Fruit fly (Drosophila melanogaster) whole organism, embryonic: ENCODE results near the gene CG13454.

Source experiments
- Adf1 ChIP-seq: fragments of 200-800 bp; sonication (Bioruptor generic); IDR thresholded peaks from 2 replicates; pipeline ENCODE4 v1.3.6; 2022; ENCODE audit warnings: missing biosample characterization, missing genetic modification characterization
- Antp ChIP-seq: fragments of 200-800 bp; sonication (Bioruptor generic); optimal IDR thresholded peaks from 3 replicates; lab custom pipeline; 2016; ENCODE audit warnings: missing biosample characterization, missing genetic modification characterization
- Atf-2 ChIP-seq: fragments of 200-800 bp; sonication (Bioruptor generic); optimal IDR thresholded peaks from 2 replicates; lab custom pipeline; 2016; ENCODE audit warnings: missing biosample characterization, missing genetic modification characterization
- B-H1 ChIP-seq: fragments of 200-800 bp; sonication (Bioruptor generic); IDR thresholded peaks from 3 replicates; pipeline ENCODE4 v1.3.6; 2022; ENCODE audit warnings: missing biosample characterization, missing genetic modification characterization
- CG11560 ChIP-seq: fragments of 200-800 bp; sonication (Bioruptor generic); IDR thresholded peaks from 3 replicates; pipeline ENCODE4 v1.3.6; 2022; ENCODE audit warnings: missing biosample characterization, missing genetic modification characterization
- CG15011 ChIP-seq: fragments of 200-800 bp; sonication (Bioruptor generic); optimal IDR thresholded peaks from 3 replicates; lab custom pipeline; 2018; ENCODE audit warnings: missing biosample characterization, mild to moderate bottlenecking, missing genetic modification characterization
- CG15601 ChIP-seq: fragments of 200-800 bp; sonication (Bioruptor generic); optimal IDR thresholded peaks from 3 replicates; lab custom pipeline; 2019; ENCODE audit warnings: missing biosample characterization, mild to moderate bottlenecking, missing genetic modification characterization, moderate library complexity
- CG1603 ChIP-seq: fragments of 200-800 bp; sonication (Bioruptor generic); optimal IDR thresholded peaks from 2 replicates; lab custom pipeline; 2019; ENCODE audit warnings: missing biosample characterization, mild to moderate bottlenecking, missing genetic modification characterization, moderate library complexity
- CG16813 ChIP-seq: fragments of 200-800 bp; sonication (Bioruptor generic); IDR thresholded peaks from 3 replicates; pipeline ENCODE4 v1.3.6; 2022; ENCODE audit warnings: missing biosample characterization, missing genetic modification characterization; ENCODE audit not compliant: partially characterized antibody
- CG17912 ChIP-seq: fragments of 200-800 bp; sonication (Bioruptor generic); optimal IDR thresholded peaks from 2 replicates; lab custom pipeline; 2018; ENCODE audit warnings: missing biosample characterization, mild to moderate bottlenecking, missing genetic modification characterization
- CG18011 ChIP-seq: fragments of 200-800 bp; sonication (Bioruptor generic); optimal IDR thresholded peaks from 2 replicates; lab custom pipeline; 2017; ENCODE audit warnings: missing biosample characterization, missing genetic modification characterization, mild to moderate bottlenecking, moderate library complexity, missing genotype
- CG32767 ChIP-seq: fragments of 200-800 bp; sonication (Bioruptor generic); IDR thresholded peaks from 2 replicates; pipeline ENCODE4 v1.3.6; 2022; ENCODE audit warnings: missing biosample characterization, missing genetic modification characterization
- CG4424 ChIP-seq: fragments of 200-800 bp; sonication (Bioruptor generic); optimal IDR thresholded peaks from 3 replicates; lab custom pipeline; 2016; ENCODE audit warnings: missing biosample characterization, missing genetic modification characterization
- CG4617 ChIP-seq: fragments of 200-800 bp; sonication (Bioruptor generic); optimal IDR thresholded peaks from 3 replicates; lab custom pipeline; 2016; ENCODE audit warnings: missing biosample characterization, missing genetic modification characterization, borderline replicate concordance
- CG4820 ChIP-seq: fragments of 200-800 bp; sonication (Bioruptor generic); optimal IDR thresholded peaks from 3 replicates; lab custom pipeline; 2016; ENCODE audit warnings: missing biosample characterization, missing genetic modification characterization
- CG5180 ChIP-seq: fragments of 200-800 bp; sonication (Bioruptor generic); optimal IDR thresholded peaks from 3 replicates; lab custom pipeline; 2017; ENCODE audit warnings: missing biosample characterization, missing genetic modification characterization, mild to moderate bottlenecking, moderate library complexity, missing genetic modification reagents
- CG5953 ChIP-seq: fragments of 200-800 bp; sonication (Bioruptor generic); IDR thresholded peaks from 2 replicates; pipeline ENCODE4 v1.3.6; 2022; ENCODE audit warnings: missing biosample characterization, missing genetic modification characterization
- CG7745 ChIP-seq: fragments of 200-800 bp; sonication (Bioruptor generic); optimal IDR thresholded peaks from 2 replicates; lab custom pipeline; 2018; ENCODE audit warnings: missing biosample characterization, mild to moderate bottlenecking, missing genetic modification characterization, moderate library complexity
- CG7839 ChIP-seq: fragments of 200-800 bp; sonication (Bioruptor generic); optimal IDR thresholded peaks from 3 replicates; lab custom pipeline; 2018; ENCODE audit warnings: missing biosample characterization, mild to moderate bottlenecking, missing genetic modification characterization, moderate library complexity
- CG8359 ChIP-seq: fragments of 200-800 bp; sonication (Bioruptor generic); optimal IDR thresholded peaks from 2 replicates; lab custom pipeline; 2017; ENCODE audit warnings: missing biosample characterization, mild to moderate bottlenecking, missing genetic modification characterization, borderline replicate concordance
- CG8388 ChIP-seq: fragments of 200-800 bp; sonication (Bioruptor generic); optimal IDR thresholded peaks from 2 replicates; lab custom pipeline; 2019; ENCODE audit warnings: missing biosample characterization, mild to moderate bottlenecking, missing genetic modification characterization, moderate library complexity
- CoRest ChIP-seq: fragments of 200-800 bp; sonication (Bioruptor generic); optimal IDR thresholded peaks from 3 replicates; lab custom pipeline; 2018; ENCODE audit warnings: missing biosample characterization, mild to moderate bottlenecking, missing genetic modification characterization, moderate library complexity
- Dad ChIP-seq: fragments of 200-800 bp; sonication (Bioruptor generic); optimal IDR thresholded peaks from 3 replicates; lab custom pipeline; 2016; ENCODE audit warnings: missing biosample characterization, missing genetic modification characterization
- Dfd ChIP-seq, 2 experiments: fragments of >200 bp; optimal IDR thresholded peaks; 2 replicates each; lab custom pipeline; 2017; ENCODE audit warnings: missing biosample characterization in 2 of 2, missing genetic modification characterization in 2 of 2
- Elba2 ChIP-seq: fragments of 200-800 bp; sonication (Bioruptor generic); optimal IDR thresholded peaks from 3 replicates; lab custom pipeline; 2016; ENCODE audit warnings: missing biosample characterization, missing genetic modification characterization
- Fer2 ChIP-seq: fragments of 200-800 bp; sonication (Bioruptor generic); optimal IDR thresholded peaks from 2 replicates; lab custom pipeline; 2018; ENCODE audit warnings: missing biosample characterization, mild to moderate bottlenecking, missing genetic modification characterization, moderate library complexity
- GATAe ChIP-seq: fragments of 200-800 bp; sonication (Bioruptor generic); conservative IDR thresholded peaks from 2 replicates; pipeline ENCODE4 v1.3.6; 2022; ENCODE audit warnings: missing biosample characterization, missing genetic modification characterization
- HLH3B ChIP-seq: fragments of 200-800 bp; sonication (Bioruptor generic); IDR thresholded peaks from 2 replicates; pipeline ENCODE4 v1.3.6; 2022; ENCODE audit warnings: missing biosample characterization, missing genetic modification characterization
- Pdp1 ChIP-seq, 2 experiments: fragments of 200-800 bp; sonication (Bioruptor generic); optimal IDR thresholded peaks; 3 replicates each; lab custom pipeline; 2016; ENCODE audit warnings: missing biosample characterization in 2 of 2, missing genetic modification characterization in 2 of 2, mild to moderate bottlenecking in 1 of 2, moderate library complexity in 1 of 2
- Taf1 ChIP-seq: fragments of 200-800 bp; sonication (Bioruptor generic); IDR thresholded peaks from 2 replicates; pipeline ENCODE4 v1.3.6; 2022; ENCODE audit warnings: missing biosample characterization, missing genetic modification characterization
- Xbp1 ChIP-seq: fragments of 200-800 bp; sonication (Bioruptor generic); optimal IDR thresholded peaks from 3 replicates; lab custom pipeline; 2016; ENCODE audit warnings: missing biosample characterization, mild to moderate bottlenecking, missing genetic modification characterization
- Xrp1 ChIP-seq: fragments of 200-800 bp; sonication (Bioruptor generic); IDR thresholded peaks from 2 replicates; pipeline ENCODE4 v1.3.6; 2022; ENCODE audit warnings: missing biosample characterization, missing genetic modification characterization
- ab ChIP-seq: fragments of 200-800 bp; sonication (Bioruptor generic); optimal IDR thresholded peaks from 2 replicates; lab custom pipeline; 2016; ENCODE audit warnings: missing biosample characterization, missing genetic modification characterization
- aop ChIP-seq: fragments of 200-800 bp; sonication (Bioruptor generic); IDR thresholded peaks from 2 replicates; pipeline ENCODE4 v1.3.6; 2022; ENCODE audit warnings: missing biosample characterization, missing genetic modification characterization
- emc ChIP-seq: fragments of 200-800 bp; sonication (Bioruptor generic); optimal IDR thresholded peaks from 2 replicates; lab custom pipeline; 2016; ENCODE audit warnings: missing biosample characterization, missing genetic modification characterization
- exex ChIP-seq: fragments of 200-800 bp; sonication (Bioruptor generic); optimal IDR thresholded peaks from 4 replicates; lab custom pipeline; 2018; ENCODE audit warnings: missing biosample characterization, mild to moderate bottlenecking, missing genetic modification characterization, moderate library complexity
- fd64A ChIP-seq: fragments of 200-800 bp; sonication (Bioruptor generic); optimal IDR thresholded peaks from 3 replicates; lab custom pipeline; 2018; ENCODE audit warnings: missing biosample characterization, mild to moderate bottlenecking, missing genetic modification characterization
- gce ChIP-seq: fragments of 200-800 bp; sonication (Bioruptor generic); IDR thresholded peaks from 3 replicates; pipeline ENCODE4 v1.3.6; 2022; ENCODE audit warnings: missing biosample characterization, missing genetic modification characterization
- grau ChIP-seq: fragments of 200-800 bp; optimal IDR thresholded peaks from 3 replicates; lab custom pipeline; 2019; ENCODE audit warnings: missing biosample characterization, mild to moderate bottlenecking, missing genetic modification characterization, moderate library complexity
- hth ChIP-seq: fragments of >200 bp; optimal IDR thresholded peaks from 2 replicates; lab custom pipeline; 2017; ENCODE audit warnings: inconsistent platforms
- kay ChIP-seq: fragments of 200-800 bp; sonication (Bioruptor generic); optimal IDR thresholded peaks from 2 replicates; lab custom pipeline; 2016; ENCODE audit warnings: missing biosample characterization, missing genetic modification characterization
- lilli ChIP-seq: fragments of 200-800 bp; sonication (Bioruptor generic); optimal IDR thresholded peaks from 3 replicates; lab custom pipeline; 2016; ENCODE audit warnings: missing biosample characterization, missing genetic modification characterization
- nau ChIP-seq: fragments of 200-800 bp; sonication (Bioruptor generic); optimal IDR thresholded peaks from 3 replicates; lab custom pipeline; 2017; ENCODE audit warnings: missing biosample characterization, mild to moderate bottlenecking, missing genetic modification characterization, missing genetic modification reagents
- pb ChIP-seq: fragments of 200-800 bp; sonication (Bioruptor generic); optimal IDR thresholded peaks from 3 replicates; lab custom pipeline; 2016; ENCODE audit warnings: missing biosample characterization, missing genetic modification characterization
- pho ChIP-seq: fragments of 200-800 bp; sonication (Bioruptor generic); optimal IDR thresholded peaks from 2 replicates; lab custom pipeline; 2016; ENCODE audit warnings: missing biosample characterization, missing genetic modification characterization
- stc ChIP-seq: fragments of 200-800 bp; sonication (Bioruptor generic); IDR thresholded peaks from 2 replicates; pipeline ENCODE4 v1.3.6; 2022; ENCODE audit warnings: missing biosample characterization, missing genetic modification characterization
- tgo ChIP-seq: fragments of 200-800 bp; sonication (Bioruptor generic); IDR thresholded peaks from 3 replicates; pipeline ENCODE4 v1.3.6; 2022; ENCODE audit warnings: missing biosample characterization, missing genetic modification characterization
- twi ChIP-seq: fragments of 200-800 bp; optimal IDR thresholded peaks from 2 replicates; lab custom pipeline; 2019; ENCODE audit warnings: missing biosample characterization, mild to moderate bottlenecking, missing genetic modification characterization, moderate library complexity
- unc-4 ChIP-seq: fragments of 200-800 bp; sonication (Bioruptor generic); IDR thresholded peaks from 2 replicates; pipeline ENCODE4 v1.3.6; 2022; ENCODE audit warnings: missing biosample characterization, missing genetic modification characterization; ENCODE audit not compliant: partially characterized antibody
- vvl ChIP-seq: fragments of 200-800 bp; sonication (Bioruptor generic); IDR thresholded peaks from 2 replicates; pipeline ENCODE4 v1.3.6; 2022; ENCODE audit warnings: missing biosample characterization, missing genetic modification characterization
- zen2 ChIP-seq: fragments of 200-800 bp; sonication (Bioruptor generic); IDR thresholded peaks from 3 replicates; pipeline ENCODE4 v1.3.6; 2022; ENCODE audit warnings: missing biosample characterization, missing genetic modification characterization; ENCODE audit not compliant: partially characterized antibody

The CG13454 gene

dm6 chr3L:15508233-15508632 lies 8.6 kb downstream of the CG13454 start, which contains the start of gene CG7841 (continued):
- TF ChIP-seq nau (GFP tag; lab: Kevin White, UChicago): peak; percentile 96
- peak; percentile 95 for TF ChIP-seq pb (GFP tag; lab: Kevin White, UChicago)
- TF ChIP-seq CG17912 (GFP tag; lab: Kevin White, UChicago): peak; percentile 97
- TF ChIP-seq CG11560 (tag; lab: Robert Waterston, UW): no peak
- TF ChIP-seq CG7745 (tag; lab: Kevin White, UChicago): peak; percentile 77
- TF ChIP-seq vvl (GFP tag; lab: Robert Waterston, UW): peak; percentile 99
- TF ChIP-seq GATAe: no peak; the same call in 1 of the 2 replicates
- peak; percentile 98 for TF ChIP-seq Xrp1 (GFP tag; lab: Robert Waterston, UW)
- TF ChIP-seq kay (GFP tag; lab: Kevin White, UChicago): peak; percentile 93
- TF ChIP-seq Taf1: peak; percentile 89; the same call in 1 of the 2 replicates
- no peak for TF ChIP-seq CG16813 (GFP tag; lab: Robert Waterston, UW)
- peak; percentile 96 for TF ChIP-seq CG32767 (GFP tag; lab: Robert Waterston, UW)
- TF ChIP-seq Pdp1 (GFP tag; optimal IDR thresholded peaks at IDR 0.05; lab: Kevin White, UChicago): peak; percentile 93 to 97
- peak; percentile 87 for TF ChIP-seq aop (GFP tag; lab: Robert Waterston, UW)
- peak; percentile 91 for TF ChIP-seq CG18011 (GFP tag; lab: Kevin White, UChicago)
- TF ChIP-seq CG15601 (tag; lab: Kevin White, UChicago): peak; percentile 97
- TF ChIP-seq unc-4: no peak
- peak; percentile 49 for TF ChIP-seq Elba2 (GFP tag; lab: Kevin White, UChicago)
- TF ChIP-seq grau (tag; lab: Kevin White, UChicago): peak; percentile 98
- peak; percentile 98 for TF ChIP-seq fd64A (GFP tag; lab: Kevin White, UChicago)
- TF ChIP-seq Xbp1: peak; percentile 97
- TF ChIP-seq lilli (GFP tag; lab: Kevin White, UChicago): peak; percentile 98
- peak; percentile 93 for TF ChIP-seq CG5953
- TF ChIP-seq CG8388 (GFP tag; lab: Kevin White, UChicago): peak; percentile 98
- peak; percentile 98 for TF ChIP-seq CoRest (tag; lab: Kevin White, UChicago)
- TF ChIP-seq pho (GFP tag; lab: Kevin White, UChicago): peak; percentile 96
- peak; percentile 96; the same call in 1 of the 2 replicates for TF ChIP-seq HLH3B (GFP tag; lab: Robert Waterston, UW)
- peak; percentile 91; the same call in 2 of the 3 replicates for TF ChIP-seq B-H1 (GFP tag; lab: Robert Waterston, UW)
- peak; percentile 100 for TF ChIP-seq CG4820 (GFP tag; lab: Kevin White, UChicago)
- no peak for TF ChIP-seq zen2 (GFP tag; lab: Robert Waterston, UW)
- peak; percentile 94 for TF ChIP-seq Atf-2 (GFP tag; lab: Kevin White, UChicago)
- peak; percentile 96 for TF ChIP-seq Fer2
- TF ChIP-seq tgo (GFP tag; lab: Robert Waterston, UW): peak; percentile 95
- TF ChIP-seq Adf1 (GFP tag; lab: Robert Waterston, UW): peak; percentile 80
- TF ChIP-seq gce (GFP tag; lab: Robert Waterston, UW): peak; percentile 94; the same call in 2 of the 3 replicates
- TF ChIP-seq CG15011: peak; percentile 97
- TF ChIP-seq emc: peak; percentile 90
- peak; percentile 97 for TF ChIP-seq stc (GFP tag; lab: Robert Waterston, UW)
- peak; percentile 98 for TF ChIP-seq CG7839
- peak; percentile 94 for TF ChIP-seq exex (tag; lab: Kevin White, UChicago)
- peak; percentile 93 for TF ChIP-seq CG5180 (GFP tag; lab: Kevin White, UChicago)
- peak; percentile 86 for TF ChIP-seq ab
- peak; percentile 97 for TF ChIP-seq CG1603 (tag; lab: Kevin White, UChicago)
- peak; percentile 97 for TF ChIP-seq CG4424
- TF ChIP-seq CG4617 (GFP tag; lab: Kevin White, UChicago): peak; percentile 82
- peak; percentile 92 for TF ChIP-seq CG8359 (GFP tag; lab: Kevin White, UChicago)
- peak; percentile 95 for TF ChIP-seq Antp
- no peak for TF ChIP-seq hth (lab: Kevin White, UChicago)
- TF ChIP-seq twi (tag; lab: Kevin White, UChicago): peak; percentile 96
- no peak for TF ChIP-seq Dfd (GFP tag; optimal IDR thresholded peaks at IDR 0.05; lab: Kevin White, UChicago)
- peak; percentile 96 for TF ChIP-seq Dad
